Worm (Caenorhabditis elegans) whole organism, young adult: ENCODE measurements around the gene mcm-2.

Source experiments
- aptf-2 ChIP-seq: fragments of 200-800 bp; sonication (Bioruptor generic); conservative IDR thresholded peaks from 2 replicates; pipeline ENCODE4 v1.3.6; 2022; ENCODE audit warnings: missing genetic modification reagents, missing genetic modification characterization, missing compliant biosample characterization
- athp-1 ChIP-seq: sonication (generic microtip); optimal IDR thresholded peaks from 2 replicates; lab custom pipeline; 2017; ENCODE audit warnings: mild to moderate bottlenecking, missing genetic modification characterization, missing compliant biosample characterization
- cebp-1 ChIP-seq, 2 experiments: fragments of 200-800 bp in 1 of 2; sonication (Bioruptor generic) in 1 of 2; sonication (generic microtip) in 1 of 2; IDR thresholded peaks in 1 of 2; optimal IDR thresholded peaks in 1 of 2; 2 replicates each; pipeline versions ENCODE4 v1.3.6 to Lab custom; 2017 to 2022; ENCODE audit warnings: missing compliant biosample characterization in 2 of 2, missing genetic modification characterization in 2 of 2, mild to moderate bottlenecking in 1 of 2, missing genetic modification reagents in 1 of 2, moderate library complexity in 1 of 2
- cebp-2 ChIP-seq: fragments of 200-800 bp; sonication (Bioruptor generic); IDR thresholded peaks from 2 replicates; pipeline ENCODE4 v1.3.6; 2022; ENCODE audit warnings: missing genetic modification characterization, missing compliant biosample characterization
- dpl-1 ChIP-seq: fragments of 150-350 bp; optimal IDR thresholded peaks from 2 replicates; lab custom pipeline; 2014; ENCODE audit warnings: missing biosample characterization, missing genetic modification reagents, missing genetic modification characterization
- efl-1 ChIP-seq: fragments of 150-350 bp; optimal IDR thresholded peaks from 2 replicates; lab custom pipeline; 2014; ENCODE audit warnings: missing biosample characterization, missing genetic modification reagents, missing genetic modification characterization
- him-1 ChIP-seq: sonication (generic microtip); optimal IDR thresholded peaks from 2 replicates; lab custom pipeline; 2016; ENCODE audit warnings: missing genotype, missing genetic modification reagents, missing genetic modification characterization, missing compliant biosample characterization
- hmg-20 ChIP-seq: fragments of 200-800 bp; sonication (Bioruptor generic); IDR thresholded peaks from 2 replicates; pipeline ENCODE4 v1.3.6; 2022; ENCODE audit warnings: missing genetic modification reagents, missing genetic modification characterization, missing compliant biosample characterization
- lsl-1 ChIP-seq: fragments of 200-800 bp; sonication (Bioruptor generic); optimal IDR thresholded peaks from 2 replicates; lab custom pipeline; 2018; ENCODE audit warnings: mild to moderate bottlenecking, missing genetic modification characterization, moderate library complexity, missing compliant biosample characterization
- mes-4 ChIP-seq: sonication (generic microtip); optimal IDR thresholded peaks from 2 replicates; lab custom pipeline; 2016; ENCODE audit warnings: missing genotype, missing genetic modification characterization, missing compliant biosample characterization
- nfya-1 ChIP-seq: sonication (generic microtip); optimal IDR thresholded peaks from 2 replicates; lab custom pipeline; 2017; ENCODE audit warnings: antibody characterized with exemption, missing compliant biosample characterization, missing genetic modification characterization, borderline replicate concordance; ENCODE audit not compliant: insufficient read depth
- nhr-179 ChIP-seq: sonication (generic microtip); optimal IDR thresholded peaks from 2 replicates; lab custom pipeline; 2016; ENCODE audit warnings: mild to moderate bottlenecking, missing genetic modification characterization, missing compliant biosample characterization
- snpc-4 ChIP-seq, 5 experiments: fragments of 150-350 bp in 1 of 5; sonication (generic microtip) in 4 of 5; optimal IDR thresholded peaks; 2 replicates each; lab custom pipeline; 2014 to 2018; ENCODE audit warnings: missing genetic modification characterization in 5 of 5, missing biosample characterization in 3 of 5, antibody characterized with exemption in 2 of 5, mild to moderate bottlenecking in 2 of 5, missing compliant biosample characterization in 2 of 5, missing genotype in 2 of 5, moderate library complexity in 2 of 5, missing genetic modification reagents in 1 of 5
- ztf-6 ChIP-seq: fragments of 200-800 bp; sonication (Bioruptor generic); IDR thresholded peaks from 2 replicates; pipeline ENCODE4 v1.3.6; 2022; ENCODE audit warnings: missing genetic modification reagents, missing genetic modification characterization, missing compliant biosample characterization

ce11 chrII:12027697-12028245 is 21.3 kb upstream of the mcm-2 start, which contains the start of gene Y17G7B.8:
- TF ChIP-seq cebp-1 (GFP tag; IDR thresholded peaks at IDR 0.05; lab: Robert Waterston, UW) (no peak), cebp-1 (tag; optimal IDR thresholded peaks at IDR 0.05; lab: Kevin White, UChicago) (no peak), mes-4 (tag; lab: Kevin White, UChicago) (no peak), lsl-1 (GFP tag; lab: Kevin White, UChicago) (peak; percentile 15), cebp-2 (no peak), nhr-179 (tag; lab: Kevin White, UChicago) (no peak), athp-1 (tag; lab: Kevin White, UChicago) (no peak), ztf-6 (GFP tag; lab: Robert Waterston, UW) (no peak), dpl-1 (GFP tag; lab: Kevin White, UChicago) (no peak), hmg-20 (no peak), him-1 (tag; lab: Kevin White, UChicago) (no peak), nfya-1 (no peak), snpc-4 (GFP tag; optimal IDR thresholded peaks at IDR 0.05; lab: Kevin White, UChicago) (no peak), snpc-4 (tag; optimal IDR thresholded peaks at IDR 0.05; lab: Kevin White, UChicago) (no peak), efl-1 (GFP tag; lab: Kevin White, UChicago) (no peak), aptf-2 (GFP tag; lab: Robert Waterston, UW) (no peak)
